Worm (Caenorhabditis elegans): Measurements from ENCODE around the gene flor-1.

The flor-1 gene

ce11 chrV:15068378-15068777 is 51.0 kb downstream of the flor-1 start, which contains the start of gene dnj-3:
Gene dnj-3, plus strand, starts transcription at chrV:15068678.
- TF ChIP-seq F52B5.7 (tag; optimal IDR thresholded peaks at IDR 0.05) = no peak
- no peak for TF ChIP-seq B0336.3 (GFP tag; IDR thresholded peaks at IDR 0.05)
- TF ChIP-seq T26A5.8 (tag; optimal IDR thresholded peaks at IDR 0.05) = no peak
- TF ChIP-seq lag-1 (GFP tag; IDR thresholded peaks at IDR 0.05) = no peak
- no peak for TF ChIP-seq madf-8 (GFP tag; conservative IDR thresholded peaks at IDR 0.05)

DNA sequence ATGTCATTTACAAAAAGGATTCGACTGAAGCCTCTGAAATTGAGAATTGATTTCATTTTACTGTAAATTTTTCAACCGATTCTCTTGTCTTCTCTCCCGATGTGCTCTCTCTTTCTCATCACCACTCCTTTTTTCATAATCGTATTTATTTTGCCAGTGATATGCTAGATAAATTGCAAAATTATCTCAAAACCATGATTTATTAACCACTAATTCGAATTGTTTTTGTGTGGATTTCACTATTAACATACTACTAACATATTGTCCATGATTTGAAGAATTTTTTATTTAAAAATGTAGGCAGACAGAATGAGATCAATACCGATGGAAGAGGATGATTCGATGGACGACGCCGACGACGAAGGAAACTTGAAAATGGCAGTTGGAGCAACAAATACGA is 52.3 kb downstream of the flor-1 start, which contains the start of gene C25D7.10:
C25D7.10 (plus strand) TSS at position 301 of the 400 bp plus-strand sequence.
- TF ChIP-seq cebp-2 (GFP tag; IDR thresholded peaks at IDR 0.05) = 0 out of 2 replicates have a peak, but pooled peaks have one; percentile 65
- no peak for TF ChIP-seq T26A5.8 (tag; optimal IDR thresholded peaks at IDR 0.05)
- 0 out of 2 replicates have a peak, but pooled peaks have one; percentile 23 for TF ChIP-seq madf-6 (GFP tag; IDR thresholded peaks at IDR 0.05)
